Worm (Caenorhabditis elegans) whole organism, L4 larva: Measurements from ENCODE around the gene C14B9.3.

Source experiments
- F44E2.7 ChIP-seq: fragments of 200-800 bp; sonication (Bioruptor generic); IDR thresholded peaks from 2 replicates; pipeline ENCODE4 v2.1.2; 2022; ENCODE audit warnings: missing genetic modification characterization, missing compliant biosample characterization
- F49E8.2 ChIP-seq: sonication (generic microtip); optimal IDR thresholded peaks from 2 replicates; lab custom pipeline; 2016; ENCODE audit warnings: missing compliant biosample characterization, mild to moderate bottlenecking, missing genetic modification characterization, borderline replicate concordance
- R02D3.7 ChIP-seq: fragments of 150-350 bp; sonication (generic microtip); optimal IDR thresholded peaks from 3 replicates; lab custom pipeline; 2014; ENCODE audit warnings: missing biosample characterization, missing genetic modification characterization
- Y48G9A.11 ChIP-seq: fragments of 200-800 bp; sonication (Bioruptor generic); IDR thresholded peaks from 2 replicates; pipeline ENCODE4 v1.3.6; 2022; ENCODE audit warnings: missing genetic modification reagents, missing genetic modification characterization, missing compliant biosample characterization
- Y75B8A.6 ChIP-seq: fragments of 200-800 bp; sonication (Bioruptor generic); IDR thresholded peaks from 2 replicates; pipeline ENCODE4 v1.3.6; 2022; ENCODE audit warnings: missing genetic modification reagents, missing genetic modification characterization, missing compliant biosample characterization
- ZK546.5 ChIP-seq, 2 experiments: sonication (generic microtip); optimal IDR thresholded peaks; 2 replicates each; lab custom pipeline; 2017; ENCODE audit warnings: missing biosample characterization in 2 of 2, missing genetic modification characterization in 2 of 2
- aha-1 ChIP-seq: fragments of 150-350 bp; peaks from one replicate; lab custom pipeline; 2014; ENCODE audit warnings: missing biosample characterization, missing genetic modification characterization
- aly-2 ChIP-seq: sonication (generic microtip); optimal IDR thresholded peaks from 2 replicates; lab custom pipeline; 2018; ENCODE audit warnings: missing biosample characterization, missing genetic modification characterization
- ceh-28 ChIP-seq: fragments of 150-350 bp; optimal IDR thresholded peaks from 2 replicates; lab custom pipeline; 2014; ENCODE audit warnings: missing biosample characterization, missing genetic modification reagents, missing genetic modification characterization
- ceh-32 ChIP-seq: sonication (generic microtip); optimal IDR thresholded peaks from 2 replicates; lab custom pipeline; 2016; ENCODE audit warnings: mild to moderate bottlenecking, missing genetic modification characterization, missing compliant biosample characterization; ENCODE audit not compliant: poor library complexity
- ceh-44 ChIP-seq: fragments of 200-800 bp; sonication (Bioruptor generic); IDR thresholded peaks from 2 replicates; pipeline ENCODE4 v1.3.6; 2022; ENCODE audit warnings: missing genetic modification reagents, missing genetic modification characterization, missing compliant biosample characterization
- ceh-82 ChIP-seq: sonication (generic microtip); optimal IDR thresholded peaks from 2 replicates; lab custom pipeline; 2017; ENCODE audit warnings: missing biosample characterization, missing genetic modification characterization
- ces-1 ChIP-seq: fragments of 150-350 bp; sonication (generic microtip); optimal IDR thresholded peaks from 4 replicates; lab custom pipeline; 2014; ENCODE audit warnings: missing biosample characterization, missing genetic modification reagents, missing genetic modification characterization
- cey-2 ChIP-seq: sonication (generic microtip); optimal IDR thresholded peaks from 3 replicates; lab custom pipeline; 2017; ENCODE audit warnings: missing genetic modification characterization, mild to moderate bottlenecking, missing compliant biosample characterization, antibody characterized with exemption, borderline replicate concordance; ENCODE audit not compliant: insufficient read depth
- daf-12 ChIP-seq: fragments of 150-350 bp; optimal IDR thresholded peaks from 2 replicates; lab custom pipeline; 2014; ENCODE audit warnings: missing biosample characterization, missing genetic modification reagents, missing genetic modification characterization
- daf-19 ChIP-seq: fragments of 200-800 bp; sonication (Bioruptor generic); conservative IDR thresholded peaks from 2 replicates; pipeline ENCODE4 v1.3.6; 2022; ENCODE audit warnings: missing genetic modification characterization, missing compliant biosample characterization
- dmd-6 ChIP-seq: fragments of 200-800 bp; sonication (Bioruptor generic); IDR thresholded peaks from 2 replicates; pipeline ENCODE4 v1.3.6; 2022; ENCODE audit warnings: missing genetic modification reagents, missing genetic modification characterization, missing compliant biosample characterization
- dmd-8 ChIP-seq: fragments of 200-800 bp; sonication (Bioruptor generic); IDR thresholded peaks from 2 replicates; pipeline ENCODE4 v1.3.6; 2022; ENCODE audit warnings: missing genetic modification characterization, missing compliant biosample characterization
- duxl-1 ChIP-seq: sonication (generic microtip); optimal IDR thresholded peaks from 2 replicates; lab custom pipeline; 2016; ENCODE audit warnings: mild to moderate bottlenecking, missing genetic modification characterization, moderate library complexity, missing compliant biosample characterization; ENCODE audit not compliant: poor library complexity
- egl-43 ChIP-seq: fragments of 200-800 bp; sonication (Bioruptor generic); IDR thresholded peaks from 2 replicates; pipeline ENCODE4 v1.3.6; 2022; ENCODE audit warnings: missing genetic modification reagents, missing genetic modification characterization, missing compliant biosample characterization
- fkh-10 ChIP-seq: fragments of 150-350 bp; optimal IDR thresholded peaks from 2 replicates; lab custom pipeline; 2014; ENCODE audit warnings: missing biosample characterization, missing genetic modification reagents, missing genetic modification characterization
- fos-1 ChIP-seq: fragments of 150-350 bp; optimal IDR thresholded peaks from 2 replicates; lab custom pipeline; 2014; ENCODE audit warnings: missing biosample characterization, missing genetic modification characterization
- hlh-11 ChIP-seq: fragments of 200-800 bp; sonication (Bioruptor generic); optimal IDR thresholded peaks from 2 replicates; lab custom pipeline; 2018; ENCODE audit warnings: mild to moderate bottlenecking, missing genetic modification characterization, missing compliant biosample characterization
- hlh-30 ChIP-seq: sonication (generic microtip); optimal IDR thresholded peaks from 2 replicates; lab custom pipeline; 2017; ENCODE audit warnings: antibody characterized with exemption, mild to moderate bottlenecking, missing genetic modification characterization, missing compliant biosample characterization; ENCODE audit not compliant: insufficient read depth
- hmg-1.1 ChIP-seq: fragments of 200-800 bp; sonication (Bioruptor generic); IDR thresholded peaks from 2 replicates; pipeline ENCODE4 v1.3.6; 2022; ENCODE audit warnings: missing genetic modification reagents, missing genetic modification characterization, missing compliant biosample characterization
- lin-38 ChIP-seq: fragments of 200-800 bp; sonication (Bioruptor generic); IDR thresholded peaks from 2 replicates; pipeline ENCODE4 v1.3.6; 2022; ENCODE audit warnings: missing genetic modification reagents, missing genetic modification characterization, missing compliant biosample characterization
- lir-3 ChIP-seq: sonication (generic microtip); optimal IDR thresholded peaks from 2 replicates; lab custom pipeline; 2016; ENCODE audit warnings: mild to moderate bottlenecking, missing genetic modification characterization, missing compliant biosample characterization
- lsy-2 ChIP-seq, 2 experiments: fragments of 150-350 bp in 1 of 2; sonication (generic microtip) in 1 of 2; optimal IDR thresholded peaks; 2 replicates each; lab custom pipeline; 2014 to 2017; ENCODE audit warnings: missing biosample characterization in 2 of 2, missing genetic modification characterization in 2 of 2
- mdl-1 ChIP-seq, 2 experiments: fragments of 150-350 bp in 1 of 2; sonication (generic microtip) in 1 of 2; optimal IDR thresholded peaks; 2 replicates each; lab custom pipeline; 2014 to 2017; ENCODE audit warnings: missing biosample characterization in 2 of 2, missing genetic modification characterization in 2 of 2
- mep-1 ChIP-seq: fragments of 150-350 bp; sonication (generic microtip); optimal IDR thresholded peaks from 3 replicates; lab custom pipeline; 2014; ENCODE audit warnings: missing biosample characterization, missing genetic modification characterization
- mes-2 ChIP-seq: sonication (generic microtip); optimal IDR thresholded peaks from 2 replicates; lab custom pipeline; 2016; ENCODE audit warnings: missing genotype, mild to moderate bottlenecking, missing genetic modification characterization, missing compliant biosample characterization; ENCODE audit not compliant: poor library complexity, severe bottlenecking
- mxl-3 ChIP-seq: fragments of 200-800 bp; sonication (Bioruptor generic); optimal IDR thresholded peaks from 2 replicates; lab custom pipeline; 2018; ENCODE audit warnings: mild to moderate bottlenecking, missing genetic modification characterization, missing compliant biosample characterization
- nhr-102 ChIP-seq: sonication (generic microtip); optimal IDR thresholded peaks from 2 replicates; lab custom pipeline; 2016; ENCODE audit warnings: mild to moderate bottlenecking, missing genetic modification characterization, moderate library complexity, missing compliant biosample characterization
- nhr-237 ChIP-seq: sonication (generic microtip); optimal IDR thresholded peaks from 2 replicates; lab custom pipeline; 2017; ENCODE audit warnings: missing biosample characterization, missing genetic modification characterization
- nhr-28 ChIP-seq: fragments of 150-350 bp; optimal IDR thresholded peaks from 2 replicates; lab custom pipeline; 2014; ENCODE audit warnings: missing biosample characterization, missing genetic modification characterization
- nhr-41 ChIP-seq: fragments of 200-800 bp; sonication (Bioruptor generic); IDR thresholded peaks from 2 replicates; pipeline ENCODE4 v1.3.6; 2022; ENCODE audit warnings: missing genetic modification reagents, missing genetic modification characterization, missing compliant biosample characterization
- nhr-6 ChIP-seq: fragments of 150-350 bp; optimal IDR thresholded peaks from 2 replicates; lab custom pipeline; 2014; ENCODE audit warnings: missing biosample characterization, missing genetic modification characterization
- pha-4 ChIP-seq, 2 experiments: fragments of 150-350 bp in 1 of 2; fragments of 200-800 bp in 1 of 2; sonication (Bioruptor generic) in 1 of 2; IDR thresholded peaks in 1 of 2; optimal IDR thresholded peaks in 1 of 2; 2 replicates each; pipeline versions ENCODE4 v1.3.6 to Lab custom; 2014 to 2022; ENCODE audit warnings: missing genetic modification characterization in 2 of 2, missing genetic modification reagents in 2 of 2, missing biosample characterization in 1 of 2, missing compliant biosample characterization in 1 of 2
- rbr-2 ChIP-seq: sonication (generic microtip); optimal IDR thresholded peaks from 2 replicates; lab custom pipeline; 2016; ENCODE audit warnings: missing genotype, missing genetic modification characterization, missing compliant biosample characterization
- set-16 ChIP-seq: fragments of 200-800 bp; sonication (Bioruptor generic); IDR thresholded peaks from 2 replicates; pipeline ENCODE4 v1.3.6; 2022; ENCODE audit warnings: missing genetic modification reagents, missing genetic modification characterization, missing compliant biosample characterization
- skn-1 ChIP-seq: fragments of 150-350 bp; optimal IDR thresholded peaks from 2 replicates; lab custom pipeline; 2014; ENCODE audit warnings: missing biosample characterization, missing genetic modification characterization
- snpc-1.2 ChIP-seq: fragments of 200-800 bp; sonication (Bioruptor generic); IDR thresholded peaks from 2 replicates; pipeline ENCODE4 v1.3.6; 2022; ENCODE audit warnings: missing genetic modification reagents, missing genetic modification characterization, missing compliant biosample characterization
- spr-1 ChIP-seq: sonication (generic microtip); optimal IDR thresholded peaks from 2 replicates; lab custom pipeline; 2016; ENCODE audit warnings: mild to moderate bottlenecking, missing genetic modification characterization, missing compliant biosample characterization
- spr-3 ChIP-seq: fragments of 200-800 bp; sonication (Bioruptor generic); optimal IDR thresholded peaks from 2 replicates; lab custom pipeline; 2018; ENCODE audit warnings: mild to moderate bottlenecking, missing genetic modification characterization, missing compliant biosample characterization
- tag-97 ChIP-seq: fragments of 200-800 bp; sonication (Bioruptor generic); IDR thresholded peaks from 2 replicates; pipeline ENCODE4 v1.3.6; 2022; ENCODE audit warnings: missing genetic modification characterization, missing compliant biosample characterization
- vab-7 ChIP-seq: fragments of 200-800 bp; sonication (Bioruptor generic); IDR thresholded peaks from 2 replicates; pipeline ENCODE4 v1.3.6; 2022; ENCODE audit warnings: missing genetic modification reagents, missing genetic modification characterization, missing compliant biosample characterization
- zag-1 ChIP-seq: fragments of 150-350 bp; optimal IDR thresholded peaks from 2 replicates; lab custom pipeline; 2014; ENCODE audit warnings: missing biosample characterization, missing genetic modification characterization
- zfp-3 ChIP-seq: fragments of 200-800 bp; sonication (Bioruptor generic); conservative IDR thresholded peaks from 2 replicates; pipeline ENCODE4 v1.3.6; 2022; ENCODE audit warnings: missing genetic modification reagents, missing genetic modification characterization, missing compliant biosample characterization
- ztf-11 ChIP-seq: fragments of 150-350 bp; optimal IDR thresholded peaks from 2 replicates; lab custom pipeline; 2014; ENCODE audit warnings: missing biosample characterization, missing genetic modification characterization

C14B9.3 gene

DNA sequence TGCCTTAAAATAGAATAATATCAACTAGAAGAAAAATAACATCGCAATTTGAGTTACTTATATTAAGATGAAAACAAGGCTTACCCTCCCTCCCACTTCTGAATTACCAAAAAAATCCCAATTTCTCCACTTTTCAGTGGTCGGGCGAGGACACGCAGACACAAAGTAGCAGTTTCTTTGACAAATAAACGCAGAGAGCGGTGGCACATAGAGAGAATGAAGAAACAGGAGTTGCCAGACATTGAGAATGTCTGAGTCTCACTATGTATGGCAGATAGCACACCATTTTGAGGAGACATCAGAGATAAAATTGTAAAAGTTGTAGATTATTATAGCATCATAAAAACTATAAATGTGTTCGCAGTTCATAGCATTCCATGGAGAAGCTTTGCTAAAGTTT, 16.6 kb downstream of the C14B9.3 start (continued):
- TF ChIP-seq ceh-82 (tag; lab: Kevin White, UChicago): no peak
- no peak for TF ChIP-seq spr-3 (GFP tag; lab: Kevin White, UChicago)
- TF ChIP-seq daf-19 (GFP tag; lab: Robert Waterston, UW): no peak
- peak; percentile 50; the same call in 1 of the 2 replicates for TF ChIP-seq dmd-6 (GFP tag; lab: Robert Waterston, UW)
- no peak for TF ChIP-seq ztf-11
- no peak for TF ChIP-seq nhr-41 (GFP tag; lab: Robert Waterston, UW)
- no peak for TF ChIP-seq aly-2
- no peak for TF ChIP-seq R02D3.7 (tag; lab: Kevin White, UChicago)
- TF ChIP-seq nhr-237: no peak
- no peak for TF ChIP-seq zag-1
- TF ChIP-seq zfp-3 (GFP tag; lab: Robert Waterston, UW): no peak
- TF ChIP-seq skn-1 (tag; lab: Kevin White, UChicago): no peak
- TF ChIP-seq ceh-28: no peak
- TF ChIP-seq cey-2: peak; percentile 65
- no peak for TF ChIP-seq ceh-44 (GFP tag; lab: Robert Waterston, UW)
- no peak for TF ChIP-seq ZK546.5 (tag; optimal IDR thresholded peaks at IDR 0.05; lab: Kevin White, UChicago)
- no peak for TF ChIP-seq tag-97 (GFP tag; lab: Robert Waterston, UW)
- no peak for TF ChIP-seq lir-3
- no peak for TF ChIP-seq daf-12 (tag; lab: Kevin White, UChicago)
- no peak for TF ChIP-seq F44E2.7 (GFP tag; lab: Robert Waterston, UW)
- no peak for TF ChIP-seq ceh-32
- TF ChIP-seq dmd-8: no peak
- TF ChIP-seq set-16 (GFP tag; lab: Robert Waterston, UW): no peak
- no peak for TF ChIP-seq ces-1 (GFP tag; lab: Kevin White, UChicago)

DNA sequence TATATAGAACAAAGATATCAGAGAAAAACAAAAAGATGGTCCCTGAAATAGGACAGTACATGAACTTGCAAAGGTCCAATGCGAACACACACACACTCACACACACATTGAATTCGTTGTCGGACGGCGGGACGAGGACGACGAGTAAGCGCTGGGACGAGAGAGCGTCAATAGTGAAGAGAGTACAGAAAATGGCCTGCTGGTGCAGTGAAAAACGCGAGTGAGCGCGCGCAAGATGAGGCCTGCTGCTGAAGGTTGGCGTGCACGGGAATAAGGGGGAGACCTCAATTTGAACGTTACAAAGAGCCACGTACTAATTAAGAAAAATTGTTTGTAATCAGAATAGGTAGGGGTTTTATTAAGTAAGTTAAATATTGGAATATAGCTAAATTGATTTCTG, 18.4 kb downstream of the C14B9.3 start:
- TF ChIP-seq mep-1 (tag; lab: Kevin White, UChicago): peak; percentile 27
- TF ChIP-seq fkh-10 (GFP tag; lab: Kevin White, UChicago): no peak
- TF ChIP-seq hlh-30: peak; percentile 45
- TF ChIP-seq skn-1 (tag; lab: Kevin White, UChicago): no peak
- peak; percentile 47 for TF ChIP-seq hmg-1.1 (GFP tag; lab: Robert Waterston, UW)
- peak; percentile 47 for TF ChIP-seq hlh-11 (tag; lab: Kevin White, UChicago)
- no peak for TF ChIP-seq F44E2.7 (GFP tag; lab: Robert Waterston, UW)
- TF ChIP-seq mes-2 (tag; lab: Kevin White, UChicago): peak; percentile 12
- no peak for TF ChIP-seq Y48G9A.11 (GFP tag; lab: Robert Waterston, UW)
- peak; percentile 13 for TF ChIP-seq rbr-2 (tag; lab: Kevin White, UChicago)
- TF ChIP-seq dmd-6 (GFP tag; lab: Robert Waterston, UW): peak; percentile 33; the same call in 1 of the 2 replicates
- TF ChIP-seq mxl-3 (GFP tag; lab: Kevin White, UChicago): peak; percentile 41
- peak in 1 of 2 experiments; percentile 11 for TF ChIP-seq mdl-1 (tag; optimal IDR thresholded peaks at IDR 0.05; lab: Kevin White, UChicago)
- 0 out of 2 replicates have a peak, but pooled peaks have one; percentile 36 for TF ChIP-seq egl-43
- peak in 1 of 2 experiments; percentile 36 for TF ChIP-seq lsy-2 (tag; optimal IDR thresholded peaks at IDR 0.05; lab: Kevin White, UChicago)
- TF ChIP-seq nhr-28 (tag; lab: Kevin White, UChicago): peak; percentile 46
- peak; percentile 14 for TF ChIP-seq nhr-6
- TF ChIP-seq aha-1 (tag; lab: Kevin White, UChicago): peak; percentile 85

DNA sequence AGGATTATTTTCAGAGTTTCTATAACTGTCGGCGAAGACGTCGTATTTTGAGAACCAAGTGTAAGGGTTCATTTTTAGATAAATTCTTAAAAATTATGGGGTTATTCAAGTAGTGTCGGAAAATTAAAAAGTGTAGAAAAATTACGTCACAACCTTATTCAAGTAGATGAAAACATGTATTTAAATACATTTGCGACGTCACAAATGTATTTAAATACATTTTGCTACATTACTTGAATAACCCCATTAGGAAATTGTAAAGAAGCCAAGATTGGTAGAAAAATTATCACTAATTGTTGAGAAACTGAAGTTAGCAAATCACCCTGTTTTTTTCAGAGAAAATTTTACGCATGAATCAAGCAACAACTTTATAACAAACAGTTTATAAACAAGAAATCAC, 20.6 kb downstream of the C14B9.3 start:
- TF ChIP-seq Y75B8A.6 (no peak), ceh-82 (tag; lab: Kevin White, UChicago) (no peak), fos-1 (tag; lab: Kevin White, UChicago) (no peak), dmd-8 (no peak), nhr-102 (tag; lab: Kevin White, UChicago) (no peak), F44E2.7 (GFP tag; lab: Robert Waterston, UW) (no peak), vab-7 (GFP tag; lab: Robert Waterston, UW) (no peak), F49E8.2 (peak; percentile 63), pha-4 (GFP tag; IDR thresholded peaks at IDR 0.05; lab: Robert Waterston, UW) (peak; percentile 44; the same call in 1 of the 2 replicates), pha-4 (tag; optimal IDR thresholded peaks at IDR 0.05; lab: Kevin White, UChicago) (no peak), lin-38 (GFP tag; lab: Robert Waterston, UW) (peak; percentile 58), snpc-1.2 (peak; percentile 52; the same call in 1 of the 2 replicates), spr-1 (tag; lab: Kevin White, UChicago) (no peak), duxl-1 (no peak)
